Worm (Caenorhabditis elegans) whole organism, early embryonic: ENCODE results near the gene T27A10.5.

Experiments used
- B0310.2 ChIP-seq: sonication (generic microtip); optimal IDR thresholded peaks from 2 replicates; lab custom pipeline; 2016; ENCODE audit warnings: mild to moderate bottlenecking, missing genetic modification characterization, missing compliant biosample characterization
- aly-1 ChIP-seq: sonication (generic microtip); optimal IDR thresholded peaks from 2 replicates; lab custom pipeline; 2016; ENCODE audit warnings: missing genetic modification characterization, missing compliant biosample characterization
- ama-1 ChIP-seq: fragments of 150-350 bp; optimal IDR thresholded peaks from 2 replicates; lab custom pipeline; 2014
- ceh-13 ChIP-seq: fragments of 200-800 bp; sonication (Bioruptor generic); optimal IDR thresholded peaks from 2 replicates; lab custom pipeline; 2018; ENCODE audit warnings: mild to moderate bottlenecking, missing genetic modification characterization, missing compliant biosample characterization
- flt-1 ChIP-seq: fragments of 200-800 bp; sonication (Bioruptor generic); IDR thresholded peaks from 2 replicates; pipeline ENCODE4 v1.3.6; 2022; ENCODE audit warnings: missing genetic modification characterization, missing compliant biosample characterization
- hmbx-1 ChIP-seq: sonication (generic microtip); optimal IDR thresholded peaks from 2 replicates; lab custom pipeline; 2016; ENCODE audit warnings: mild to moderate bottlenecking, missing genetic modification characterization, missing compliant biosample characterization
- hmg-4 ChIP-seq: fragments of 200-800 bp; sonication (Bioruptor generic); optimal IDR thresholded peaks from 2 replicates; lab custom pipeline; 2018; ENCODE audit warnings: mild to moderate bottlenecking, missing genetic modification characterization, missing compliant biosample characterization
- hnd-1 ChIP-seq: sonication (generic microtip); optimal IDR thresholded peaks from 2 replicates; lab custom pipeline; 2016; ENCODE audit warnings: missing genetic modification characterization, missing compliant biosample characterization
- pes-1 ChIP-seq: fragments of 200-800 bp; sonication (Bioruptor generic); IDR thresholded peaks from 2 replicates; pipeline ENCODE4 v1.3.6; 2022; ENCODE audit warnings: missing genetic modification reagents, missing genetic modification characterization, missing compliant biosample characterization
- scrt-1 ChIP-seq: fragments of 200-800 bp; sonication (Bioruptor generic); IDR thresholded peaks from 2 replicates; pipeline ENCODE4 v1.3.6; 2022; ENCODE audit warnings: missing genetic modification characterization, missing compliant biosample characterization
- tbx-11 ChIP-seq: fragments of 200-800 bp; sonication (Bioruptor generic); IDR thresholded peaks from 2 replicates; pipeline ENCODE4 v1.3.6; 2022; ENCODE audit warnings: missing genetic modification characterization, missing compliant biosample characterization
- tbx-37 ChIP-seq: fragments of 200-800 bp; sonication (Bioruptor generic); conservative IDR thresholded peaks from 2 replicates; pipeline ENCODE4 v1.3.6; 2022; ENCODE audit warnings: missing genetic modification reagents, missing genetic modification characterization, missing compliant biosample characterization
- tra-4 ChIP-seq: sonication (generic microtip); optimal IDR thresholded peaks from 2 replicates; lab custom pipeline; 2017; ENCODE audit warnings: missing genetic modification characterization, missing compliant biosample characterization

- TF ChIP-seq B0310.2 (tag; lab: Kevin White, UChicago), result no peak
- no peak for TF ChIP-seq ama-1 (lab: Kevin White, UChicago)
- no peak for TF ChIP-seq hmbx-1 (tag; lab: Kevin White, UChicago)
- no peak for TF ChIP-seq tra-4 (tag; lab: Kevin White, UChicago)
- no peak for TF ChIP-seq pes-1 (GFP tag; lab: Robert Waterston, UW)
- no peak for TF ChIP-seq hnd-1
- TF ChIP-seq tbx-37, result no peak
- no peak for TF ChIP-seq tbx-11
- TF ChIP-seq aly-1 (tag; lab: Kevin White, UChicago), result no peak
- TF ChIP-seq hmg-4 (GFP tag; lab: Kevin White, UChicago), result no peak
- no peak for TF ChIP-seq flt-1 (GFP tag; lab: Robert Waterston, UW)
- no peak for TF ChIP-seq scrt-1 (GFP tag; lab: Robert Waterston, UW)
- no peak for TF ChIP-seq ceh-13 (GFP tag; lab: Kevin White, UChicago)
Measured at ce11 chrX:3572490-3572889, 892 bp downstream of the T27A10.5 start, which contains the start of gene vit-3.
